Fruit fly (Drosophila melanogaster): Measurements from ENCODE around the gene Nrt.

The Nrt gene

DNA sequence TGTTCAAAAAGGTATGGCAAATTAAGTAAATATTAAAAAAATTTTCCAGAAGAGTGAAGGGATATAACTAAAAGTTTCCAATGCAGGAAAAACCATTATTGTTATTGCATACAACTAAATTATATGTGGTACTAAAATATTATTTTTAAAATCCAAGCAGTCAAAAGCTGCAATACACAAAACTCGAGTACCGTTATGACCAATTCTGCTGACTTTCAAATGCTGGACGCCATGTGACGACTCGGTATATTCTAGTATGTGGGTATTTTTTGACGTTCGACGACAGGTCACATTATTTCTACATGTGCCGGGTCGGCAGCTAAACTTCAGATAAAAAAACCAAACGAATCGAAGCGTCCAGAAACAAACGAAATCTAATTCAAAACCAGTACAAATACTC is 42.3 kb downstream of the Nrt start (continued):
- TF ChIP-seq gsb-n (tag; optimal IDR thresholded peaks at IDR 0.05) (peak; percentile 59), trem (tag; optimal IDR thresholded peaks at IDR 0.05) (peak; percentile 47), CG14441 (GFP tag; IDR thresholded peaks at IDR 0.05) (no peak), CG13624 (GFP tag; optimal IDR thresholded peaks at IDR 0.05) (peak; percentile 7), Ets97D (GFP tag; optimal IDR thresholded peaks at IDR 0.05) (peak; percentile 89), maf-S (GFP tag; optimal IDR thresholded peaks at IDR 0.05) (no peak), ara (GFP tag; IDR thresholded peaks at IDR 0.05) (peak; percentile 11; the same call in 1 of the 2 replicates), CG4820 (GFP tag; optimal IDR thresholded peaks at IDR 0.05) (no peak), inv (GFP tag; IDR thresholded peaks at IDR 0.05; ENCODE audit: partially characterized antibody) (peak; percentile 26; the same call in 1 of the 2 replicates), CG17829 (tag; optimal IDR thresholded peaks at IDR 0.05) (peak; percentile 25), sens (GFP tag) (peak; percentile 70), Ssrp (tag; optimal IDR thresholded peaks at IDR 0.05) (no peak), CG13894 (tag; optimal IDR thresholded peaks at IDR 0.05) (peak; percentile 30), pnt (GFP tag; optimal IDR thresholded peaks at IDR 0.05) (no peak), pzg (GFP tag; optimal IDR thresholded peaks at IDR 0.05) (peak; percentile 93), pho (GFP tag; optimal IDR thresholded peaks at IDR 0.05) (peak; percentile 25), CG18619 (GFP tag; optimal IDR thresholded peaks at IDR 0.05) (no peak), vvl (GFP tag; IDR thresholded peaks at IDR 0.05) (peak; percentile 28), CG11695 (GFP tag; IDR thresholded peaks at IDR 0.05) (no peak), CG2116 (GFP tag; optimal IDR thresholded peaks at IDR 0.05) (peak; percentile 29), psq (GFP tag; optimal IDR thresholded peaks at IDR 0.05) (no peak), Dek (tag; optimal IDR thresholded peaks at IDR 0.05) (peak; percentile 52), CG6175 (GFP tag; IDR thresholded peaks at IDR 0.05) (no peak), CG10959 (GFP tag; IDR thresholded peaks at IDR 0.05) (no peak), Chrac-16 (GFP tag; optimal IDR thresholded peaks at IDR 0.05) (no peak), lilli (GFP tag; optimal IDR thresholded peaks at IDR 0.05) (peak; percentile 6), repo (GFP tag; optimal IDR thresholded peaks at IDR 0.05) (no peak), NC2α (GFP tag; optimal IDR thresholded peaks at IDR 0.05) (no peak), CG1603 (tag; optimal IDR thresholded peaks at IDR 0.05) (peak; percentile 77), CG15696 (tag; optimal IDR thresholded peaks at IDR 0.05) (no peak), CG11504 (tag; optimal IDR thresholded peaks at IDR 0.05) (peak; percentile 48), ewg (GFP tag; optimal IDR thresholded peaks at IDR 0.05) (peak; percentile 56), CG7357 (GFP tag; IDR thresholded peaks at IDR 0.05) (no peak), CG5180 (GFP tag; optimal IDR thresholded peaks at IDR 0.05) (no peak), slbo (GFP tag; IDR thresholded peaks at IDR 0.05) (peak; percentile 33; the same call in 1 of the 2 replicates), danr (GFP tag; IDR thresholded peaks at IDR 0.05) (no peak), CG31388 (GFP tag; optimal IDR thresholded peaks at IDR 0.05) (no peak), hkb (optimal IDR thresholded peaks at IDR 0.05) (peak; percentile 19), hkb (GFP tag; IDR thresholded peaks at IDR 0.05) (no peak), CG17186 (GFP tag; optimal IDR thresholded peaks at IDR 0.05) (peak; percentile 41), cato (GFP tag; optimal IDR thresholded peaks at IDR 0.05; ENCODE audit: borderline replicate concordance) (no peak), CG9727 (GFP tag; optimal IDR thresholded peaks at IDR 0.05) (no peak), dysf (GFP tag; IDR thresholded peaks at IDR 0.05) (no peak), ash1 (GFP tag; optimal IDR thresholded peaks at IDR 0.05) (no peak), CG16813 (GFP tag; IDR thresholded peaks at IDR 0.05; ENCODE audit: partially characterized antibody) (0 out of 3 replicates have a peak, but pooled peaks have one; percentile 35), Dip3 (GFP tag; optimal IDR thresholded peaks at IDR 0.05) (no peak), E2f2 (GFP tag; IDR thresholded peaks at IDR 0.05) (peak; percentile 83), dmrt99B (tag; optimal IDR thresholded peaks at IDR 0.05) (no peak), CG2712 (tag; optimal IDR thresholded peaks at IDR 0.05) (peak; percentile 47), crp (GFP tag; optimal IDR thresholded peaks at IDR 0.05) (peak in 1 of 2 experiments; percentile 32), Ets65A (GFP tag) (peak; percentile 75), dati (GFP tag; IDR thresholded peaks at IDR 0.05) (no peak)

All from whole organism, embryonic.